Fruit fly (Drosophila melanogaster) whole organism, adult: ENCODE measurements around the gene mRpL36.

ENCODE experiments used
- Clk ChIP-seq: fragments of 200-800 bp; sonication (Bioruptor generic); optimal IDR thresholded peaks from 2 replicates; lab custom pipeline; 2017; ENCODE audit warnings: missing biosample characterization, missing genetic modification characterization
- kay ChIP-seq: fragments of 200-800 bp; sonication (Bioruptor generic); peaks from one replicate; lab custom pipeline; 2016; ENCODE audit warnings: missing biosample characterization, missing genetic modification characterization, borderline replicate concordance

DNA sequence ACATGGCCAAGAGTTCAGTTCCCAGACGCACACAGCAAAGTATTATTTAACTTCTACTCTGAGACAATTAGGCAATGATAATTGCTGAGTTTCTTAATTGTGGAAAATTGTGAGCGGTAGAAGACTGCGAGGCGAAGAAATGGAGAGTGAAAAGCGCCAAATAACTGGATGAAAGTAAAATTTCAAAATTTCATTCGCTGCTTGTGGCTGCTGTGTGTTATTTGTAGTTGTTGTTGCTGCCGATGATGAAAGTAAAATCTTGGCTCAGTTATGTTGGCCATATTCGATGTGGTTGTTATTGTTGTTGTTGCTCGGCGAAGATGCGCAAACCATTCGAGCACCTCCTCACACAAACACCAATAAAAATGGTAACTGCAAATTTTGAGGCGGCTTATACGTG lies 25.4 kb upstream of the mRpL36 start:
- TF ChIP-seq kay (GFP tag; lab: Kevin White, UChicago): no peak
- TF ChIP-seq Clk: no peak
